Worm (Caenorhabditis elegans) whole organism, L4 larva: ENCODE measurements around the gene vps-53.

Experiments used
- R02D3.7 ChIP-seq: fragments of 150-350 bp; sonication (generic microtip); optimal IDR thresholded peaks from 3 replicates; lab custom pipeline; 2014; ENCODE audit warnings: missing biosample characterization, missing genetic modification characterization
- aly-2 ChIP-seq: sonication (generic microtip); optimal IDR thresholded peaks from 2 replicates; lab custom pipeline; 2018; ENCODE audit warnings: missing biosample characterization, missing genetic modification characterization
- dmd-6 ChIP-seq: fragments of 200-800 bp; sonication (Bioruptor generic); IDR thresholded peaks from 2 replicates; pipeline ENCODE4 v1.3.6; 2022; ENCODE audit warnings: missing genetic modification reagents, missing genetic modification characterization, missing compliant biosample characterization
- lin-15B ChIP-seq: fragments of 150-350 bp; sonication (generic microtip); optimal IDR thresholded peaks from 3 replicates; lab custom pipeline; 2014; ENCODE audit warnings: missing biosample characterization, missing genetic modification characterization
- mep-1 ChIP-seq: fragments of 150-350 bp; sonication (generic microtip); optimal IDR thresholded peaks from 3 replicates; lab custom pipeline; 2014; ENCODE audit warnings: missing biosample characterization, missing genetic modification characterization
- nhr-10 ChIP-seq: fragments of 150-350 bp; optimal IDR thresholded peaks from 2 replicates; lab custom pipeline; 2014; ENCODE audit warnings: missing biosample characterization, missing genetic modification characterization
- nhr-25 ChIP-seq: sonication (generic microtip); optimal IDR thresholded peaks from 2 replicates; lab custom pipeline; 2017; ENCODE audit warnings: missing genetic modification characterization, mild to moderate bottlenecking, missing compliant biosample characterization, antibody characterized with exemption, moderate library complexity, borderline replicate concordance; ENCODE audit not compliant: insufficient read depth
- nhr-28 ChIP-seq: fragments of 150-350 bp; optimal IDR thresholded peaks from 2 replicates; lab custom pipeline; 2014; ENCODE audit warnings: missing biosample characterization, missing genetic modification characterization
- nhr-41 ChIP-seq: fragments of 200-800 bp; sonication (Bioruptor generic); IDR thresholded peaks from 2 replicates; pipeline ENCODE4 v1.3.6; 2022; ENCODE audit warnings: missing genetic modification reagents, missing genetic modification characterization, missing compliant biosample characterization
- unc-62 ChIP-seq, 3 experiments: fragments of 150-350 bp in 1 of 3; sonication (generic microtip); optimal IDR thresholded peaks in 2 of 3; peaks in 1 of 3; 1 replicate in 1 of 3; 2 replicates in 2 of 3; lab custom pipeline; 2014 to 2017; ENCODE audit warnings: missing biosample characterization in 3 of 3, missing genetic modification characterization in 3 of 3, missing genetic modification reagents in 3 of 3, missing genotype in 1 of 3

DNA sequence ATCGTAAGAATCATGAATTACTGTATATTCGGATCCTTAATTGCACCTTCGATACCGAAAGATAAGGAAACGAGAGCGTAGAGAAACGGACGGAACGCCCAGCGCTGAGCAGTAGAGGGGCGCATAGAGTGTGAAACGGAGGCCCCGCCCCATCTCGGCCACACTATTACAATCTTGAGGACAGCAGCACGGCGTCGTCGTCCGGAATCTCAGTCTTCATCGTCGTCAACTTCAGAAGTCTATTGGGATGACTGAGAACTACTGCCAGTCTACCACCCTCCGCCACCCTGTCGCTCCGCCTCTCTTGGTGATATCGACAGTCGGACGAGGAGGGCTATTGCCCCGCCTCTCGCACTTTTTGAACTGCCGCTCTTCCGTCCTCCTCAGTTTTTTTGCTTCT is 7.4 kb upstream of the vps-53 start:
- TF ChIP-seq dmd-6 (GFP tag; lab: Robert Waterston, UW) (no peak), unc-62 (GFP tag; optimal IDR thresholded peaks at IDR 0.05 in 1 of 2; lab: Kevin White, UChicago) (peak in 1 of 2 experiments; percentile 68), unc-62 (tag; optimal IDR thresholded peaks at IDR 0.05; lab: Kevin White, UChicago) (no peak), nhr-10 (tag; lab: Kevin White, UChicago) (no peak), R02D3.7 (no peak), aly-2 (tag; lab: Kevin White, UChicago) (no peak), lin-15B (no peak), nhr-25 (tag; lab: Kevin White, UChicago) (no peak), mep-1 (tag; lab: Kevin White, UChicago) (no peak), nhr-28 (tag; lab: Kevin White, UChicago) (no peak), nhr-41 (GFP tag; lab: Robert Waterston, UW) (no peak)
